Worm (Caenorhabditis elegans): ENCODE data around the gene ZK354.2.

ZK354.2 gene

ce11 chrIV:5333484-5333883, 20.3 kb downstream of the ZK354.2 start:
- no peak for TF ChIP-seq nhr-11 (tag; optimal IDR thresholded peaks at IDR 0.05)
- TF ChIP-seq lin-11 (tag; optimal IDR thresholded peaks at IDR 0.05) = no peak
- no peak for TF ChIP-seq fax-1 (tag; optimal IDR thresholded peaks at IDR 0.05)
- no peak for TF ChIP-seq ahr-1 (tag; optimal IDR thresholded peaks at IDR 0.05)
- TF ChIP-seq elt-2 (tag; optimal IDR thresholded peaks at IDR 0.05) = peak; percentile 4
- no peak for TF ChIP-seq pag-3 (tag; optimal IDR thresholded peaks at IDR 0.05; ENCODE audit: borderline replicate concordance)
- no peak for TF ChIP-seq zip-5 (tag; optimal IDR thresholded peaks at IDR 0.05)

- no peak for TF ChIP-seq tbx-7 (tag; optimal IDR thresholded peaks at IDR 0.05)
- peak; percentile 19 for TF ChIP-seq hlh-8 (tag; optimal IDR thresholded peaks at IDR 0.05)
- no peak for TF ChIP-seq npax-4 (tag; optimal IDR thresholded peaks at IDR 0.05)
- no peak for TF ChIP-seq C38D4.7 (GFP tag; optimal IDR thresholded peaks at IDR 0.05)
- peak; percentile 22 for TF ChIP-seq nhr-232 (tag; optimal IDR thresholded peaks at IDR 0.05)
- peak; percentile 42 for TF ChIP-seq ceh-18 (tag; optimal IDR thresholded peaks at IDR 0.05)
- TF ChIP-seq ceh-34 (tag; optimal IDR thresholded peaks at IDR 0.05) = peak; percentile 48
- TF ChIP-seq elt-4 (tag; optimal IDR thresholded peaks at IDR 0.05) = no peak
- no peak for TF ChIP-seq hlh-15 (tag; optimal IDR thresholded peaks at IDR 0.05)
- no peak for TF ChIP-seq ceh-48 (tag; optimal IDR thresholded peaks at IDR 0.05)
- TF ChIP-seq ttx-3 (tag; optimal IDR thresholded peaks at IDR 0.05) = peak; percentile 67
- peak; percentile 73 for TF ChIP-seq che-1 (tag; optimal IDR thresholded peaks at IDR 0.05)
- TF ChIP-seq pat-9 (tag; optimal IDR thresholded peaks at IDR 0.05) = no peak
- no peak for TF ChIP-seq pax-1 (tag; optimal IDR thresholded peaks at IDR 0.05)
- TF ChIP-seq dmd-4 (tag; optimal IDR thresholded peaks at IDR 0.05; ENCODE audit: borderline replicate concordance) = no peak
- TF ChIP-seq ceh-6 (GFP tag; optimal IDR thresholded peaks at IDR 0.05) = no peak
- TF ChIP-seq K09A11.1 (tag; optimal IDR thresholded peaks at IDR 0.05; ENCODE audit: insufficient read depth) = peak; percentile 50
- TF ChIP-seq T23F11.4 (GFP tag; optimal IDR thresholded peaks at IDR 0.05) = no peak
- TF ChIP-seq ceh-45 (GFP tag; IDR thresholded peaks at IDR 0.05) = 0 out of 2 replicates have a peak, but pooled peaks have one; percentile 64
- peak; percentile 8 for TF ChIP-seq syd-9 (tag; optimal IDR thresholded peaks at IDR 0.05)
- peak; percentile 60 for TF ChIP-seq fax-1 (tag; optimal IDR thresholded peaks at IDR 0.05)
- no peak for TF ChIP-seq ceh-22 (tag; optimal IDR thresholded peaks at IDR 0.05)
- TF ChIP-seq lim-6 (tag; optimal IDR thresholded peaks at IDR 0.05) = no peak
- no peak for TF ChIP-seq mec-3 (tag; optimal IDR thresholded peaks at IDR 0.05; ENCODE audit: borderline replicate concordance)
- TF ChIP-seq sox-2 (GFP tag; IDR thresholded peaks at IDR 0.05) = peak; percentile 22; the same call in 1 of the 2 replicates
- TF ChIP-seq sox-4 (tag; optimal IDR thresholded peaks at IDR 0.05) = peak; percentile 73
- TF ChIP-seq rnt-1 (tag; optimal IDR thresholded peaks at IDR 0.05) = peak; percentile 15
- peak; percentile 58 for TF ChIP-seq fkh-6 (tag; optimal IDR thresholded peaks at IDR 0.05)
- no peak for TF ChIP-seq madf-2 (tag; optimal IDR thresholded peaks at IDR 0.05)
- peak; percentile 17 for TF ChIP-seq K02D7.2 (tag; optimal IDR thresholded peaks at IDR 0.05)
- peak; percentile 72 for TF ChIP-seq elt-2 (tag; optimal IDR thresholded peaks at IDR 0.05)
- TF ChIP-seq nhr-11 (tag; optimal IDR thresholded peaks at IDR 0.05) = no peak
- no peak for TF ChIP-seq ets-4 (tag; optimal IDR thresholded peaks at IDR 0.05)
- no peak for TF ChIP-seq odd-2 (tag; optimal IDR thresholded peaks at IDR 0.05)
- TF ChIP-seq gmeb-2 (tag; optimal IDR thresholded peaks at IDR 0.05) = peak; percentile 78
- peak; percentile 61 for TF ChIP-seq lin-11 (tag; optimal IDR thresholded peaks at IDR 0.05)
- no peak for TF ChIP-seq ceh-9 (tag; optimal IDR thresholded peaks at IDR 0.05)
- no peak for TF ChIP-seq ref-2 (tag; optimal IDR thresholded peaks at IDR 0.05)
- no peak for TF ChIP-seq pros-1 (tag; optimal IDR thresholded peaks at IDR 0.05)
- peak; percentile 0 for TF ChIP-seq zip-5 (tag; optimal IDR thresholded peaks at IDR 0.05)
- TF ChIP-seq fkh-10 (GFP tag; optimal IDR thresholded peaks at IDR 0.05) = no peak
- TF ChIP-seq hlh-6 (tag; optimal IDR thresholded peaks at IDR 0.05) = no peak
- no peak for TF ChIP-seq hlh-30 (tag; optimal IDR thresholded peaks at IDR 0.05; ENCODE audit: insufficient read depth)
- TF ChIP-seq ahr-1 (tag; optimal IDR thresholded peaks at IDR 0.05) = no peak
- peak; percentile 35 for TF ChIP-seq F13H6.1 (tag; optimal IDR thresholded peaks at IDR 0.05)
- peak; percentile 63 for TF ChIP-seq ceh-19 (GFP tag; optimal IDR thresholded peaks at IDR 0.05)
- TF ChIP-seq unc-55 (GFP tag; optimal IDR thresholded peaks at IDR 0.05) = peak; percentile 5
- peak; percentile 68 for TF ChIP-seq hlh-13 (GFP tag; optimal IDR thresholded peaks at IDR 0.05)
- TF ChIP-seq tbx-2 (tag; optimal IDR thresholded peaks at IDR 0.05) = peak; percentile 45
These were observed 21.3 kb downstream of the ZK354.2 start for ce11 chrIV:5334518-5334917.
